Fruit fly (Drosophila melanogaster): ENCODE data around the gene Gr93b.

- TF ChIP-seq tx (GFP tag; optimal IDR thresholded peaks at IDR 0.05): no peak
- no peak for TF ChIP-seq CG4617 (GFP tag; optimal IDR thresholded peaks at IDR 0.05; ENCODE audit: borderline replicate concordance)
- no peak for TF ChIP-seq Atf3 (GFP tag; optimal IDR thresholded peaks at IDR 0.05)
- TF ChIP-seq lab (GFP tag; optimal IDR thresholded peaks at IDR 0.05): no peak
- TF ChIP-seq maf-S (GFP tag; optimal IDR thresholded peaks at IDR 0.05): no peak
- no peak for TF ChIP-seq YL-1 (GFP tag; optimal IDR thresholded peaks at IDR 0.05)
- TF ChIP-seq en (GFP tag; optimal IDR thresholded peaks at IDR 0.05): no peak
- TF ChIP-seq CG15601 (tag; optimal IDR thresholded peaks at IDR 0.05): no peak
These were observed 11.4 kb downstream of the Gr93b start, which contains the start of gene Gr93a for dm6 chr3R:21832203-21832602.
